Fruit fly (Drosophila melanogaster): Measurements from ENCODE around the gene Krn.
A peak's percentile ranks its signal among the peaks of the same experiment; 100 is the strongest.

Krn gene

DNA sequence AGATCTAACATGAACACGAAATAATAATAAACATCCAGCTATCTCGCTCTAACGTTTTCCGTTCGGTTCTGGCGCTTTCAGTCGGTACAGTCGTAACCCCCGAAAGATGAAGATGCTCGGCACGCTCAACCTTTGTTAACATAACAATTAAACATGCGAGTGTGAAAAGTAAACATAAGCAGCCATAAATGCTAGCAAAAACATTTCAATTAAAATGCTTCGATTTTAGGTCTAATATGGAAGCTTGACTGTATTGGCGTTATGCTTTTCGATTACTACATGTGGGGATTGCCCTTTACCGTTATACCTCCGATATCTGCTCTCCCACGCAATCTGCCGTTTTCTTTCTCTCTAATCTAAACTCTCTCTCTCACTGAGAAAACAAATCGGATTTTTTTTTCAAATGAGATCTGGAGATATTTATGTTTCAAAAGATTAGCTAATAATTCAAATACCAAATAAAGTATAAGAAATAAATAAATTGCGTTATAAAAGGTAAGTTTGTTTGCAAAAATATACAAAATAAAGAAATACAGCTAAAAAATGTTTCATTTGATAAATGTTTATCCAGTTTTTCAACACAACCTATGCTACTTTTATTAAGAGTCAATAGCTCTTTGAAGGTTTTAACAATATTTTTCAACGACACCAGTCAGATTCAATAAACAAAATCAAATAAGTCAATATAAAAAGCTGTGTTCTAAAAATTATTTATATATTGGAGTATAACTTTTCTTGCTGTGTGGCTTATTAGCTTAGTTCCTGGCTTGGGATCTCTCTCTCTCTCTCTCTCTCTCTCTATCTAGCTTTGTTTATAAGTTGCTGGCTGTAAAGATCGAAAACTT lies 4.6 kb upstream of the Krn start (continued):
- TF ChIP-seq fd3F (GFP tag; optimal IDR thresholded peaks at IDR 0.05) (peak; percentile 82), mam (GFP tag; optimal IDR thresholded peaks at IDR 0.05) (peak; percentile 96), tgo (GFP tag; IDR thresholded peaks at IDR 0.05) (peak; percentile 91), inv (GFP tag; IDR thresholded peaks at IDR 0.05; ENCODE audit: partially characterized antibody) (no peak), CG8281 (tag; optimal IDR thresholded peaks at IDR 0.05) (peak; percentile 36), CG15479 (GFP tag; optimal IDR thresholded peaks at IDR 0.05) (no peak), NK7.1 (GFP tag; optimal IDR thresholded peaks at IDR 0.05) (peak; percentile 81), Sox102F (GFP tag; optimal IDR thresholded peaks at IDR 0.05) (peak; percentile 89), CG6689 (GFP tag; IDR thresholded peaks at IDR 0.05) (peak; percentile 90), nom (GFP tag; optimal IDR thresholded peaks at IDR 0.05) (no peak), gt (GFP tag; IDR thresholded peaks at IDR 0.05) (peak; percentile 69; the same call in 1 of the 2 replicates), CG2678 (tag; optimal IDR thresholded peaks at IDR 0.05) (peak; percentile 88), bowl (GFP tag; IDR thresholded peaks at IDR 0.05) (peak; percentile 78), Ada2b (GFP tag; IDR thresholded peaks at IDR 0.05) (peak; percentile 91), CG32767 (GFP tag; IDR thresholded peaks at IDR 0.05) (peak; percentile 72), CG3847 (GFP tag; IDR thresholded peaks at IDR 0.05) (peak; percentile 91), gro (GFP tag; optimal IDR thresholded peaks at IDR 0.05) (peak; percentile 96), odd (GFP tag; optimal IDR thresholded peaks at IDR 0.05) (peak; percentile 78), CG12744 (GFP tag; optimal IDR thresholded peaks at IDR 0.05) (peak; percentile 80), unc-4 (GFP tag; IDR thresholded peaks at IDR 0.05; ENCODE audit: partially characterized antibody) (peak; percentile 16; the same call in 1 of the 2 replicates), CG3407 (GFP tag; optimal IDR thresholded peaks at IDR 0.05) (peak; percentile 67), CG9797 (GFP tag; optimal IDR thresholded peaks at IDR 0.05) (no peak), CG6254 (GFP tag; optimal IDR thresholded peaks at IDR 0.05) (peak; percentile 75), Adf1 (GFP tag; IDR thresholded peaks at IDR 0.05) (peak; percentile 74), Dll (GFP tag; IDR thresholded peaks at IDR 0.05; ENCODE audit: partially characterized antibody) (no peak), lola (GFP tag; optimal IDR thresholded peaks at IDR 0.05) (peak in 1 of 3 experiments; percentile 65), CG7271 (tag; optimal IDR thresholded peaks at IDR 0.05) (no peak), CG5245 (GFP tag; optimal IDR thresholded peaks at IDR 0.05) (peak; percentile 85), E2f2 (GFP tag; IDR thresholded peaks at IDR 0.05) (peak; percentile 73), bsh (GFP tag; optimal IDR thresholded peaks at IDR 0.05) (peak in 1 of 2 experiments; percentile 91), CG7745 (tag; optimal IDR thresholded peaks at IDR 0.05) (peak; percentile 63), Dek (tag; optimal IDR thresholded peaks at IDR 0.05) (peak; percentile 87), bab2 (GFP tag; optimal IDR thresholded peaks at IDR 0.05) (peak; percentile 92), slp2 (GFP tag; optimal IDR thresholded peaks at IDR 0.05) (peak; percentile 84), CG15696 (tag; optimal IDR thresholded peaks at IDR 0.05) (peak; percentile 50), CG1024 (GFP tag; IDR thresholded peaks at IDR 0.05) (peak; percentile 79), zfh2 (GFP tag; optimal IDR thresholded peaks at IDR 0.05) (peak; percentile 97), corto (GFP tag; optimal IDR thresholded peaks at IDR 0.05) (peak; percentile 53), CG12299 (tag; optimal IDR thresholded peaks at IDR 0.05) (peak; percentile 62), CG14050 (GFP tag; IDR thresholded peaks at IDR 0.05) (peak; percentile 85), chn (GFP tag; optimal IDR thresholded peaks at IDR 0.05) (peak; percentile 88), zf30C (GFP tag; optimal IDR thresholded peaks at IDR 0.05) (peak; percentile 36), oc (tag; optimal IDR thresholded peaks at IDR 0.05) (peak; percentile 87), CG11093 (GFP tag; IDR thresholded peaks at IDR 0.05) (peak; percentile 82), Fer3 (tag; optimal IDR thresholded peaks at IDR 0.05) (peak; percentile 93), CG2116 (GFP tag; optimal IDR thresholded peaks at IDR 0.05) (peak; percentile 59), CG10462 (GFP tag; optimal IDR thresholded peaks at IDR 0.05) (peak; percentile 68), Sin3A (optimal IDR thresholded peaks at IDR 0.05) (no peak)

Measured in whole organism, embryonic.